Fruit fly (Drosophila melanogaster) whole organism, wandering third instar larva: ENCODE results near the gene heca.

Source experiments
- HLH106 ChIP-seq: fragments of 200-800 bp; optimal IDR thresholded peaks from 3 replicates; lab custom pipeline; 2019; ENCODE audit warnings: missing biosample characterization, mild to moderate bottlenecking, missing genetic modification characterization, moderate library complexity
- Mio ChIP-seq: sonication (Bioruptor generic); optimal IDR thresholded peaks from 2 replicates; lab custom pipeline; 2016; ENCODE audit warnings: missing biosample characterization, missing genetic modification characterization
- Myc ChIP-seq: fragments of >200 bp; optimal IDR thresholded peaks from 2 replicates; lab custom pipeline; 2017
- ey ChIP-seq: fragments of 200-800 bp; sonication (Bioruptor generic); optimal IDR thresholded peaks from 2 replicates; lab custom pipeline; 2016; ENCODE audit warnings: missing biosample characterization, missing genetic modification characterization
- foxo ChIP-seq, 2 experiments: fragments of 200-800 bp; sonication (Bioruptor generic); optimal IDR thresholded peaks; 2 replicates in 1 of 2; 3 replicates in 1 of 2; lab custom pipeline; 2016 to 2017; ENCODE audit warnings: missing biosample characterization in 2 of 2, missing genetic modification characterization in 2 of 2
- fru ChIP-seq: fragments of 200-800 bp; sonication (Bioruptor generic); optimal IDR thresholded peaks from 3 replicates; lab custom pipeline; 2016; ENCODE audit warnings: missing biosample characterization, mild to moderate bottlenecking, missing genetic modification characterization
- h ChIP-seq: fragments of 200-800 bp; sonication (Bioruptor generic); optimal IDR thresholded peaks from 3 replicates; lab custom pipeline; 2016; ENCODE audit warnings: missing biosample characterization, mild to moderate bottlenecking, missing genetic modification characterization
- jim ChIP-seq: fragments of 175-275, 200-325 bp; sonication (Bioruptor generic); optimal IDR thresholded peaks from 2 replicates; lab custom pipeline; 2016; ENCODE audit warnings: missing biosample characterization, mild to moderate bottlenecking, missing genetic modification characterization
- psq ChIP-seq: fragments of 200-800 bp; sonication (Bioruptor generic); optimal IDR thresholded peaks from 3 replicates; lab custom pipeline; 2017; ENCODE audit warnings: missing biosample characterization, mild to moderate bottlenecking, missing genetic modification characterization, moderate library complexity

DNA sequence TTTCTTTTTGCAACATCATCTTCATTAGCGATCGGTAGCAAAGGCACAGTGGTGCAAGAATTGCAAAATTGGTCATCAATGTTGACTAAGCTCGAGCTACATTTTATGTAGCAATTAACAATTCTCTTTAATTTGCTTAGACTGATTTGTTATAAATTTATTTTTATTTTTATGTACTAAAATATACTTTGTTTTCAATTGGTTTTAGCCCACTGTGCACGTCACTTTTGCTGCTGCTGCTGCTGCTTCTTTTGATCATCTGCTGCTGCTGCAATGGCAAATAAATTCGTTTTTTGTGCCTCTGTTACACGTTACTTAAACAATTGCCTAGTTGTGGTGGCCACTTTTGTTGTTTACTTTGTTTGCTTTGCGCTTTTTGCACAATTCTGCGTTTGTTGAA, 18.3 kb downstream of the heca start:
- TF ChIP-seq psq (peak; percentile 82), jim (GFP tag; lab: Kevin White, UChicago) (no peak), Myc (lab: Kevin White, UChicago) (no peak), fru (GFP tag; lab: Kevin White, UChicago) (peak; percentile 87), h (GFP tag; lab: Kevin White, UChicago) (peak; percentile 91), HLH106 (tag; lab: Kevin White, UChicago) (peak; percentile 83), Mio (GFP tag; lab: Kevin White, UChicago) (no peak), ey (GFP tag; lab: Kevin White, UChicago) (peak; percentile 83), foxo (GFP tag; optimal IDR thresholded peaks at IDR 0.05; lab: Kevin White, UChicago) (peak in 1 of 2 experiments; percentile 88)
